Fruit fly (Drosophila melanogaster): ENCODE data around the gene Snap24.
A peak's percentile ranks its signal among the peaks of the same experiment; 100 is the strongest.

Gene Snap24

DNA sequence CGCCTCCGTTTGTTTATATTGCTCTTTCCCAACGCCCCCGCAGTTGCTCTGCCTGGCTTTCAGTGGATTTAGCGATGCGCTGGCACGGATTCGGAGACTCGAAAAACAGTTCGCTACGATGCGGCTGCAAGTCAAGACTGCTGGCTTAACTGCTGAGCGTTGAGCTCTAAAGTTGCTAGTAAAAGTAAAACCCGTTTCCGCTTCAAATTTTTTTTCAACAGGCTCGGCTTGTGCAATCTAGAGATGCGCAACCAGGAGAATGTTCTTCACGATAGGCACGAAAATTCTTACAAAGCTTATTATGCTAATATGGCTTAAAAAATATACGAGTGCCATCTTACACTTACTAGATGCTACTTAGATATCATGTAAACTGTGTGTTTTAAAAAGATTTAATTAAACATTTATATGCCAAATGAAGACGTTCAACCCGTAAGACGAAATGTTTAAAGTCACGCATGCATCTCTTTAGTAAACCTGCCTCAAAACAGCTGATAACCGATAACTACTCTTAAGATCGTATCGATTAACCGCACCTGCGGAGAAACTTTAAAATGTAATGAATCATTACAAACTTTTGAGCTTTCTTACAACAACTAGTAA lies 15.6 kb downstream of the Snap24 start, which contains the start of gene CG12948 (continued):
- TF ChIP-seq CG18262 (tag; optimal IDR thresholded peaks at IDR 0.05) (peak; percentile 52), tna (GFP tag; IDR thresholded peaks at IDR 0.05; ENCODE audit: partially characterized antibody) (peak; percentile 71), CG4424 (GFP tag; optimal IDR thresholded peaks at IDR 0.05) (peak; percentile 54), bsh (GFP tag; optimal IDR thresholded peaks at IDR 0.05) (peak in 1 of 2 experiments; percentile 45), CG4282 (GFP tag; optimal IDR thresholded peaks at IDR 0.05) (no peak), Doc2 (GFP tag; IDR thresholded peaks at IDR 0.05) (no peak), Gug (GFP tag; IDR thresholded peaks at IDR 0.05) (peak; percentile 6; the same call in 1 of the 4 replicates), CG10959 (GFP tag; IDR thresholded peaks at IDR 0.05) (no peak), Lim3 (GFP tag; IDR thresholded peaks at IDR 0.05) (no peak), Bteb2 (GFP tag; optimal IDR thresholded peaks at IDR 0.05) (peak; percentile 16), CG13287 (GFP tag; IDR thresholded peaks at IDR 0.05; ENCODE audit: partially characterized antibody) (peak; percentile 96), CG14050 (GFP tag; IDR thresholded peaks at IDR 0.05) (no peak; the same call in 2 of the 3 replicates), pfk (GFP tag; optimal IDR thresholded peaks at IDR 0.05) (no peak), CG3847 (GFP tag; IDR thresholded peaks at IDR 0.05) (peak; percentile 54), CG17912 (GFP tag; optimal IDR thresholded peaks at IDR 0.05) (no peak), CG10543 (GFP tag; optimal IDR thresholded peaks at IDR 0.05) (peak; percentile 62), slp2 (GFP tag; optimal IDR thresholded peaks at IDR 0.05) (peak; percentile 21), CG9817 (tag; optimal IDR thresholded peaks at IDR 0.05) (peak; percentile 54), CG10147 (GFP tag; optimal IDR thresholded peaks at IDR 0.05) (no peak), maf-S (GFP tag; optimal IDR thresholded peaks at IDR 0.05) (peak; percentile 56), CG6272 (GFP tag; IDR thresholded peaks at IDR 0.05) (peak; percentile 46; the same call in 1 of the 2 replicates)

DNA sequence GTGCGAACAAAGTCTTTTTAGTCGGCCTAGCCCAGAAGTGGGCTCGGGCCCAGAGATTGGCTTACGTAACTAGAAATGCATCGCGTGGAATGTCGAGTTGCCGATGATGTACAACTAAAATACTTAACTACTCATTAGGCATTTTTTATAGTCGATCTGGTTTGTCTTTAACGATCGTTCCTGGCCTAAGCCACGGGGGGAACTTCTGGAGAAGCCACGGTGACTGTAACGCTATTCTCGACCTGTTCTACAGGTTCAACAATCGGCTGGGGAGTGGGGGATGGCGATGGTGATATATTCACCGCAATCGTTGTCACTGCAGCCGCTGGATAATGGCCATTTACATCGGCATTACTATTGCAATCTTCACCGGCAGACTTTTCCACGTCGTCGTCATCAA lies 16.7 kb downstream of the Snap24 start, which contains the start of gene CG34409:
CG34409 (minus strand) TSS at position 101 of the 400 bp plus-strand sequence.
- TF ChIP-seq Mrtf (GFP tag; IDR thresholded peaks at IDR 0.05), result no peak
- TF ChIP-seq CG9437 (GFP tag; optimal IDR thresholded peaks at IDR 0.05), result no peak
- TF ChIP-seq CG7271 (tag; optimal IDR thresholded peaks at IDR 0.05), result no peak
- TF ChIP-seq Pdp1 (GFP tag; optimal IDR thresholded peaks at IDR 0.05), result peak in 1 of 2 experiments; percentile 40
- no peak for TF ChIP-seq sob (GFP tag; IDR thresholded peaks at IDR 0.05)
- TF ChIP-seq CG7372 (GFP tag; IDR thresholded peaks at IDR 0.05), result no peak
- no peak for TF ChIP-seq Atf-2 (GFP tag; optimal IDR thresholded peaks at IDR 0.05)
- no peak for TF ChIP-seq ttk (GFP tag; IDR thresholded peaks at IDR 0.05)
- no peak for TF ChIP-seq CG10979 (tag; optimal IDR thresholded peaks at IDR 0.05)

DNA sequence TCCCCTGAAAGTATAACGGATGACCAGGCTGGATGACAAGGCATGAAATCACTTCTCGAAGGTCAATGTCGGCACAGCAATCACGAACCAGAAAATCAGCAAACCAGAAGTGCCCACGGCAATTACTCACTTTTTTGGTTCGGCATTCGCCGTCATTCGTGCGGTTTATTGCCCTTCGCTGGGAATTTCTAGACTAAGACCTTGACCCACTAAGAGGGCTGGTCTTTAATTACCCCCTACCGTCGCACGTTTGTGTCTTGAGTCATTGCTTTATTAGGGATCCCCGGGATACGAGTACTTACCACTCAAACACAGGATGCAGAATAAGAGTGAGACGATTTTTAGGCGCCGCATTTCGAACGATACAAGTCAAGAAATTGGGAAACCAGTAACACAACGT lies 17.5 kb downstream of the Snap24 start:
- no peak for TF ChIP-seq usp (GFP tag; optimal IDR thresholded peaks at IDR 0.05)
- peak; percentile 53 for TF ChIP-seq cad (GFP tag; optimal IDR thresholded peaks at IDR 0.05)
- no peak for TF ChIP-seq Drgx (GFP tag; IDR thresholded peaks at IDR 0.05)
- no peak for TF ChIP-seq repo (GFP tag; optimal IDR thresholded peaks at IDR 0.05)
- TF ChIP-seq NfI (GFP tag; optimal IDR thresholded peaks at IDR 0.05), result no peak
- no peak for TF ChIP-seq h (optimal IDR thresholded peaks at IDR 0.05)
- TF ChIP-seq chinmo (GFP tag; IDR thresholded peaks at IDR 0.05; ENCODE audit: partially characterized antibody), result 0 out of 4 replicates have a peak, but pooled peaks have one; percentile 5
- no peak for TF ChIP-seq Sox102F (GFP tag; optimal IDR thresholded peaks at IDR 0.05)
- no peak for TF ChIP-seq tna (GFP tag; IDR thresholded peaks at IDR 0.05; ENCODE audit: partially characterized antibody)
- TF ChIP-seq ash1 (GFP tag; optimal IDR thresholded peaks at IDR 0.05), result no peak
- TF ChIP-seq Ravus (GFP tag; IDR thresholded peaks at IDR 0.05), result no peak
- TF ChIP-seq Ada2b (GFP tag; IDR thresholded peaks at IDR 0.05), result no peak
- TF ChIP-seq fd96Cb (tag; optimal IDR thresholded peaks at IDR 0.05), result no peak
- no peak for TF ChIP-seq bsh (GFP tag; optimal IDR thresholded peaks at IDR 0.05)
- peak; percentile 1 for TF ChIP-seq sd (tag; optimal IDR thresholded peaks at IDR 0.05)
- TF ChIP-seq CG7987 (GFP tag; optimal IDR thresholded peaks at IDR 0.05), result no peak
- TF ChIP-seq ham (GFP tag; IDR thresholded peaks at IDR 0.05), result no peak
- no peak for TF ChIP-seq Stat92E (GFP tag; optimal IDR thresholded peaks at IDR 0.05)

Measured in whole organism, embryonic.